Worm (Caenorhabditis elegans) whole organism, late embryonic: ENCODE results near the gene H43I07.1.

Source experiments
- C08G9.2 ChIP-seq: sonication (generic microtip); optimal IDR thresholded peaks from 2 replicates; lab custom pipeline; 2016; ENCODE audit warnings: mild to moderate bottlenecking, missing genetic modification characterization, moderate library complexity, missing compliant biosample characterization
- C38D4.7 ChIP-seq: fragments of 200-800 bp; sonication (Bioruptor generic); optimal IDR thresholded peaks from 2 replicates; lab custom pipeline; 2018; ENCODE audit warnings: mild to moderate bottlenecking, missing genetic modification characterization, moderate library complexity, missing compliant biosample characterization
- F13H6.1 ChIP-seq: sonication (generic microtip); optimal IDR thresholded peaks from 2 replicates; lab custom pipeline; 2016; ENCODE audit warnings: missing genetic modification characterization, missing compliant biosample characterization
- T23F11.4 ChIP-seq: fragments of 200-800 bp; sonication (Bioruptor generic); optimal IDR thresholded peaks from 2 replicates; lab custom pipeline; 2018; ENCODE audit warnings: mild to moderate bottlenecking, missing genetic modification characterization, missing compliant biosample characterization
- Y22D7AL.16 ChIP-seq: sonication (generic microtip); optimal IDR thresholded peaks from 2 replicates; lab custom pipeline; 2016; ENCODE audit warnings: missing genetic modification characterization, missing compliant biosample characterization
- ahr-1 ChIP-seq: sonication (generic microtip); optimal IDR thresholded peaks from 2 replicates; lab custom pipeline; 2016; ENCODE audit warnings: missing genetic modification characterization, missing compliant biosample characterization
- ceh-14 ChIP-seq: sonication (generic microtip); optimal IDR thresholded peaks from 2 replicates; lab custom pipeline; 2016; ENCODE audit warnings: missing genotype, missing genetic modification characterization, missing compliant biosample characterization
- ceh-18 ChIP-seq: sonication (generic microtip); optimal IDR thresholded peaks from 2 replicates; lab custom pipeline; 2016; ENCODE audit warnings: missing genetic modification characterization, missing compliant biosample characterization
- ceh-19 ChIP-seq: fragments of 200-800 bp; sonication (Bioruptor generic); optimal IDR thresholded peaks from 2 replicates; lab custom pipeline; 2018; ENCODE audit warnings: mild to moderate bottlenecking, missing genetic modification characterization, missing compliant biosample characterization
- ceh-2 ChIP-seq: sonication (generic microtip); optimal IDR thresholded peaks from 2 replicates; lab custom pipeline; 2016; ENCODE audit warnings: missing genotype, missing genetic modification characterization, missing compliant biosample characterization
- ceh-22 ChIP-seq: sonication (generic microtip); optimal IDR thresholded peaks from 2 replicates; lab custom pipeline; 2017; ENCODE audit warnings: missing biosample characterization, missing genetic modification characterization
- ceh-30 ChIP-seq: fragments of 150-350 bp; optimal IDR thresholded peaks from 2 replicates; lab custom pipeline; 2014; ENCODE audit warnings: missing biosample characterization, missing genetic modification characterization
- ceh-31 ChIP-seq: sonication (generic microtip); optimal IDR thresholded peaks from 2 replicates; lab custom pipeline; 2016; ENCODE audit warnings: missing genetic modification characterization, missing compliant biosample characterization
- ceh-34 ChIP-seq: sonication (generic microtip); optimal IDR thresholded peaks from 2 replicates; lab custom pipeline; 2016; ENCODE audit warnings: mild to moderate bottlenecking, missing genetic modification characterization, missing compliant biosample characterization
- ceh-45 ChIP-seq: fragments of 200-800 bp; sonication (Bioruptor generic); IDR thresholded peaks from 2 replicates; pipeline ENCODE4 v1.3.6; 2022; ENCODE audit warnings: missing genetic modification reagents, missing genetic modification characterization, missing compliant biosample characterization
- ceh-48 ChIP-seq: sonication (generic microtip); optimal IDR thresholded peaks from 2 replicates; lab custom pipeline; 2016; ENCODE audit warnings: missing genetic modification characterization, inconsistent platforms, missing compliant biosample characterization
- ceh-9 ChIP-seq: sonication (generic microtip); optimal IDR thresholded peaks from 2 replicates; lab custom pipeline; 2016; ENCODE audit warnings: mild to moderate bottlenecking, missing genetic modification characterization, inconsistent platforms, missing compliant biosample characterization
- che-1 ChIP-seq: sonication (generic microtip); optimal IDR thresholded peaks from 2 replicates; lab custom pipeline; 2016; ENCODE audit warnings: mild to moderate bottlenecking, missing genetic modification characterization, missing compliant biosample characterization
- dmd-4 ChIP-seq: sonication (generic microtip); optimal IDR thresholded peaks from 2 replicates; lab custom pipeline; 2016; ENCODE audit warnings: borderline replicate concordance, missing genetic modification characterization, missing compliant biosample characterization
- dve-1 ChIP-seq: sonication (generic microtip); optimal IDR thresholded peaks from 2 replicates; lab custom pipeline; 2017; ENCODE audit warnings: antibody characterized with exemption, mild to moderate bottlenecking, missing genetic modification characterization, missing compliant biosample characterization
- ets-4 ChIP-seq: sonication (generic microtip); optimal IDR thresholded peaks from 2 replicates; lab custom pipeline; 2016; ENCODE audit warnings: missing genetic modification characterization, missing compliant biosample characterization
- eyg-1 ChIP-seq: sonication (generic microtip); optimal IDR thresholded peaks from 2 replicates; lab custom pipeline; 2016; ENCODE audit warnings: missing genotype, missing genetic modification characterization, missing compliant biosample characterization
- fax-1 ChIP-seq: sonication (generic microtip); optimal IDR thresholded peaks from 2 replicates; lab custom pipeline; 2016; ENCODE audit warnings: missing genotype, missing genetic modification characterization, missing compliant biosample characterization
- fkh-10 ChIP-seq: fragments of 150-350 bp; optimal IDR thresholded peaks from 2 replicates; lab custom pipeline; 2014; ENCODE audit warnings: missing biosample characterization, missing genetic modification reagents, missing genetic modification characterization
- fkh-6 ChIP-seq: sonication (generic microtip); optimal IDR thresholded peaks from 2 replicates; lab custom pipeline; 2016; ENCODE audit warnings: missing genetic modification characterization, missing compliant biosample characterization
- hlh-13 ChIP-seq: fragments of 200-800 bp; sonication (Bioruptor generic); optimal IDR thresholded peaks from 2 replicates; lab custom pipeline; 2018; ENCODE audit warnings: mild to moderate bottlenecking, missing genetic modification characterization, missing compliant biosample characterization
- hlh-15 ChIP-seq: sonication (generic microtip); optimal IDR thresholded peaks from 2 replicates; lab custom pipeline; 2016; ENCODE audit warnings: missing genetic modification characterization, missing compliant biosample characterization
- hlh-30 ChIP-seq: sonication (generic microtip); optimal IDR thresholded peaks from 2 replicates; lab custom pipeline; 2017; ENCODE audit warnings: antibody characterized with exemption, missing genetic modification characterization, missing compliant biosample characterization; ENCODE audit not compliant: insufficient read depth
- hlh-6 ChIP-seq: sonication (generic microtip); optimal IDR thresholded peaks from 2 replicates; lab custom pipeline; 2016; ENCODE audit warnings: missing genotype, missing genetic modification characterization, missing compliant biosample characterization
- hlh-8 ChIP-seq: sonication (generic microtip); optimal IDR thresholded peaks from 2 replicates; lab custom pipeline; 2016; ENCODE audit warnings: missing genotype, missing genetic modification characterization, missing compliant biosample characterization
- lim-6 ChIP-seq: sonication (generic microtip); optimal IDR thresholded peaks from 2 replicates; lab custom pipeline; 2016; ENCODE audit warnings: missing genetic modification characterization, missing compliant biosample characterization
- lin-11 ChIP-seq: fragments of 200-800 bp; sonication (Bioruptor generic); optimal IDR thresholded peaks from 2 replicates; lab custom pipeline; 2018; ENCODE audit warnings: mild to moderate bottlenecking, missing genetic modification characterization, missing compliant biosample characterization
- madf-2 ChIP-seq: sonication (generic microtip); optimal IDR thresholded peaks from 2 replicates; lab custom pipeline; 2017; ENCODE audit warnings: missing genetic modification characterization, missing compliant biosample characterization
- mec-3 ChIP-seq: sonication (generic microtip); optimal IDR thresholded peaks from 2 replicates; lab custom pipeline; 2016; ENCODE audit warnings: borderline replicate concordance, missing genetic modification characterization, missing compliant biosample characterization
- npax-4 ChIP-seq: sonication (generic microtip); optimal IDR thresholded peaks from 2 replicates; lab custom pipeline; 2016; ENCODE audit warnings: missing genetic modification characterization, missing compliant biosample characterization
- pag-3 ChIP-seq: sonication (generic microtip); optimal IDR thresholded peaks from 2 replicates; lab custom pipeline; 2016; ENCODE audit warnings: missing compliant biosample characterization, missing genetic modification characterization, borderline replicate concordance
- pax-1 ChIP-seq: fragments of 150-350 bp; optimal IDR thresholded peaks from 2 replicates; lab custom pipeline; 2014; ENCODE audit warnings: missing biosample characterization, missing genetic modification characterization
- pha-2 ChIP-seq: sonication (generic microtip); optimal IDR thresholded peaks from 2 replicates; lab custom pipeline; 2017; ENCODE audit warnings: mild to moderate bottlenecking, missing genetic modification characterization, missing compliant biosample characterization
- pqm-1 ChIP-seq: sonication (generic microtip); optimal IDR thresholded peaks from 2 replicates; lab custom pipeline; 2016; ENCODE audit warnings: missing genetic modification characterization, missing compliant biosample characterization
- pros-1 ChIP-seq: fragments of 150-350 bp; optimal IDR thresholded peaks from 2 replicates; lab custom pipeline; 2014; ENCODE audit warnings: missing biosample characterization, missing genetic modification reagents, missing genetic modification characterization
- ref-2 ChIP-seq: sonication (generic microtip); optimal IDR thresholded peaks from 2 replicates; lab custom pipeline; 2016; ENCODE audit warnings: missing genetic modification characterization, missing compliant biosample characterization
- rnt-1 ChIP-seq: sonication (generic microtip); optimal IDR thresholded peaks from 2 replicates; lab custom pipeline; 2016; ENCODE audit warnings: missing genetic modification characterization, missing compliant biosample characterization
- sox-2 ChIP-seq: fragments of 200-800 bp; sonication (Bioruptor generic); IDR thresholded peaks from 2 replicates; pipeline ENCODE4 v1.3.6; 2022; ENCODE audit warnings: missing genetic modification reagents, missing genetic modification characterization, missing compliant biosample characterization
- sox-4 ChIP-seq: sonication (generic microtip); optimal IDR thresholded peaks from 2 replicates; lab custom pipeline; 2017; ENCODE audit warnings: mild to moderate bottlenecking, missing genetic modification characterization, inconsistent platforms, missing compliant biosample characterization
- syd-9 ChIP-seq: sonication (generic microtip); optimal IDR thresholded peaks from 2 replicates; lab custom pipeline; 2016; ENCODE audit warnings: mild to moderate bottlenecking, missing genetic modification characterization, moderate library complexity, missing compliant biosample characterization
- tbx-7 ChIP-seq: sonication (generic microtip); optimal IDR thresholded peaks from 2 replicates; lab custom pipeline; 2016; ENCODE audit warnings: missing genotype, missing genetic modification characterization, missing compliant biosample characterization
- ttx-3 ChIP-seq: sonication (generic microtip); optimal IDR thresholded peaks from 2 replicates; lab custom pipeline; 2016; ENCODE audit warnings: missing genetic modification reagents, missing genetic modification characterization, missing compliant biosample characterization
- unc-3 ChIP-seq, 2 experiments: fragments of 200-800 bp in 1 of 2; sonication (Bioruptor generic) in 1 of 2; sonication (generic microtip) in 1 of 2; conservative IDR thresholded peaks in 1 of 2; optimal IDR thresholded peaks in 1 of 2; 2 replicates each; pipeline versions ENCODE4 v1.3.6 to Lab custom; 2016 to 2022; ENCODE audit warnings: missing compliant biosample characterization in 2 of 2, missing genetic modification characterization in 2 of 2, missing genetic modification reagents in 1 of 2
- unc-42 ChIP-seq: sonication (generic microtip); optimal IDR thresholded peaks from 2 replicates; lab custom pipeline; 2016; ENCODE audit warnings: missing genotype, missing genetic modification characterization, missing compliant biosample characterization
- unc-55 ChIP-seq: sonication (generic microtip); optimal IDR thresholded peaks from 2 replicates; lab custom pipeline; 2017; ENCODE audit warnings: missing biosample characterization, missing genetic modification reagents, missing genetic modification characterization
- unc-86 ChIP-seq: sonication (generic microtip); optimal IDR thresholded peaks from 2 replicates; lab custom pipeline; 2016; ENCODE audit warnings: missing genetic modification characterization, missing compliant biosample characterization
- ztf-16 ChIP-seq: sonication (generic microtip); optimal IDR thresholded peaks from 2 replicates; lab custom pipeline; 2017; ENCODE audit warnings: missing genetic modification characterization, missing compliant biosample characterization

Gene H43I07.1

ce11 chrV:4194587-4195211, 9.8 kb upstream of the H43I07.1 start, which contains the start of gene Y45G5AM.9:
TSS of gene Y45G5AM.9 (minus strand) at chrV:4194637.
- TF ChIP-seq Y22D7AL.16 (tag; lab: Kevin White, UChicago) (peak; percentile 1), dmd-4 (no peak), ceh-34 (tag; lab: Kevin White, UChicago) (peak; percentile 63), ceh-30 (tag; lab: Kevin White, UChicago) (no peak), pqm-1 (tag; lab: Kevin White, UChicago) (peak; percentile 17), pag-3 (tag; lab: Kevin White, UChicago) (no peak), pha-2 (no peak), ets-4 (tag; lab: Kevin White, UChicago) (peak; percentile 39), C38D4.7 (GFP tag; lab: Kevin White, UChicago) (peak; percentile 28), hlh-13 (no peak), ceh-19 (peak; percentile 59), ceh-9 (tag; lab: Kevin White, UChicago) (no peak), sox-4 (peak; percentile 38), hlh-6 (no peak), tbx-7 (tag; lab: Kevin White, UChicago) (no peak), eyg-1 (tag; lab: Kevin White, UChicago) (peak; percentile 42), hlh-30 (tag; lab: Kevin White, UChicago) (peak; percentile 54), ceh-18 (tag; lab: Kevin White, UChicago) (peak; percentile 63), T23F11.4 (no peak), che-1 (peak; percentile 18), ceh-45 (GFP tag; lab: Robert Waterston, UW) (no peak), dve-1 (tag; lab: Kevin White, UChicago) (peak; percentile 61), fax-1 (tag; lab: Kevin White, UChicago) (peak; percentile 47), C08G9.2 (peak; percentile 2), ceh-22 (tag; lab: Kevin White, UChicago) (no peak), ceh-2 (tag; lab: Kevin White, UChicago) (peak; percentile 59), mec-3 (tag; lab: Kevin White, UChicago) (no peak), hlh-8 (tag; lab: Kevin White, UChicago) (peak; percentile 12), lin-11 (no peak), lim-6 (tag; lab: Kevin White, UChicago) (no peak), syd-9 (tag; lab: Kevin White, UChicago) (peak; percentile 40), ref-2 (peak; percentile 82), pax-1 (tag; lab: Kevin White, UChicago) (no peak), npax-4 (tag; lab: Kevin White, UChicago) (no peak), F13H6.1 (tag; lab: Kevin White, UChicago) (peak; percentile 66), fkh-6 (tag; lab: Kevin White, UChicago) (no peak), ceh-48 (tag; lab: Kevin White, UChicago) (peak; percentile 83), madf-2 (peak; percentile 2), unc-42 (tag; lab: Kevin White, UChicago) (peak; percentile 66), fkh-10 (peak; percentile 8), ceh-14 (tag; lab: Kevin White, UChicago) (peak; percentile 72), hlh-15 (tag; lab: Kevin White, UChicago) (peak; percentile 11), pros-1 (tag; lab: Kevin White, UChicago) (no peak), rnt-1 (peak; percentile 50), sox-2 (GFP tag; lab: Robert Waterston, UW) (0 out of 2 replicates have a peak, but pooled peaks have one; percentile 32), ztf-16 (tag; lab: Kevin White, UChicago) (peak; percentile 12), unc-86 (tag; lab: Kevin White, UChicago) (peak; percentile 53), unc-3 (GFP tag; conservative IDR thresholded peaks at IDR 0.05; lab: Robert Waterston, UW) (0 out of 2 replicates have a peak, but pooled peaks have one; percentile 25), unc-3 (tag; optimal IDR thresholded peaks at IDR 0.05; lab: Kevin White, UChicago) (peak; percentile 4), ahr-1 (tag; lab: Kevin White, UChicago) (no peak), ttx-3 (tag; lab: Kevin White, UChicago) (peak; percentile 40), ceh-31 (tag; lab: Kevin White, UChicago) (peak; percentile 82), unc-55 (no peak)
